Worm (Caenorhabditis elegans) whole organism, early embryonic: ENCODE measurements around the gene pxmp-4.

ENCODE experiments used
- F13C5.2 ChIP-seq: sonication (generic microtip); optimal IDR thresholded peaks from 2 replicates; lab custom pipeline; 2017; ENCODE audit warnings: mild to moderate bottlenecking, missing genetic modification characterization, inconsistent platforms, missing compliant biosample characterization
- ama-1 ChIP-seq: fragments of 150-350 bp; optimal IDR thresholded peaks from 2 replicates; lab custom pipeline; 2014
- ceh-13 ChIP-seq: fragments of 200-800 bp; sonication (Bioruptor generic); optimal IDR thresholded peaks from 2 replicates; lab custom pipeline; 2018; ENCODE audit warnings: mild to moderate bottlenecking, missing genetic modification characterization, missing compliant biosample characterization
- ceh-36 ChIP-seq: sonication (generic microtip); optimal IDR thresholded peaks from 2 replicates; lab custom pipeline; 2016; ENCODE audit warnings: missing genetic modification characterization, inconsistent platforms, missing compliant biosample characterization
- ets-7 ChIP-seq: sonication (generic microtip); optimal IDR thresholded peaks from 2 replicates; lab custom pipeline; 2016; ENCODE audit warnings: missing genotype, missing genetic modification characterization, missing compliant biosample characterization
- flt-1 ChIP-seq: fragments of 200-800 bp; sonication (Bioruptor generic); IDR thresholded peaks from 2 replicates; pipeline ENCODE4 v1.3.6; 2022; ENCODE audit warnings: missing genetic modification characterization, missing compliant biosample characterization
- hmbx-1 ChIP-seq: sonication (generic microtip); optimal IDR thresholded peaks from 2 replicates; lab custom pipeline; 2016; ENCODE audit warnings: mild to moderate bottlenecking, missing genetic modification characterization, missing compliant biosample characterization
- hmg-4 ChIP-seq: fragments of 200-800 bp; sonication (Bioruptor generic); optimal IDR thresholded peaks from 2 replicates; lab custom pipeline; 2018; ENCODE audit warnings: mild to moderate bottlenecking, missing genetic modification characterization, missing compliant biosample characterization
- hnd-1 ChIP-seq: sonication (generic microtip); optimal IDR thresholded peaks from 2 replicates; lab custom pipeline; 2016; ENCODE audit warnings: missing genetic modification characterization, missing compliant biosample characterization
- pes-1 ChIP-seq: fragments of 200-800 bp; sonication (Bioruptor generic); IDR thresholded peaks from 2 replicates; pipeline ENCODE4 v1.3.6; 2022; ENCODE audit warnings: missing genetic modification reagents, missing genetic modification characterization, missing compliant biosample characterization

ce11 chrIV:378367-378766 is 41.4 kb upstream of the pxmp-4 start:
- TF ChIP-seq pes-1 (GFP tag; lab: Robert Waterston, UW) (no peak), ceh-36 (tag; lab: Kevin White, UChicago) (no peak), ama-1 (lab: Kevin White, UChicago) (no peak), hmg-4 (GFP tag; lab: Kevin White, UChicago) (no peak), ets-7 (tag; lab: Kevin White, UChicago) (no peak), hnd-1 (tag; lab: Kevin White, UChicago) (no peak), flt-1 (no peak), ceh-13 (GFP tag; lab: Kevin White, UChicago) (no peak), hmbx-1 (tag; lab: Kevin White, UChicago) (no peak), F13C5.2 (tag; lab: Kevin White, UChicago) (no peak)
